Worm (Caenorhabditis elegans) whole organism, L1 larva: ENCODE data around the gene uda-1.

Source experiments
- Y116A8C.19 ChIP-seq: sonication (generic microtip); optimal IDR thresholded peaks from 2 replicates; lab custom pipeline; 2016; ENCODE audit warnings: missing compliant biosample characterization, missing genetic modification characterization, borderline replicate concordance
- ama-1 ChIP-seq: fragments of 150-350 bp; optimal IDR thresholded peaks from 2 replicates; lab custom pipeline; 2014
- blmp-1 ChIP-seq: fragments of 150-350 bp; optimal IDR thresholded peaks from 2 replicates; lab custom pipeline; 2014; ENCODE audit warnings: missing biosample characterization, missing genetic modification characterization
- ceh-63 ChIP-seq: fragments of 200-800 bp; sonication (Bioruptor generic); optimal IDR thresholded peaks from 2 replicates; lab custom pipeline; 2018; ENCODE audit warnings: mild to moderate bottlenecking, missing genetic modification characterization, missing compliant biosample characterization
- ceh-82 ChIP-seq, 3 experiments: fragments of 150-350 bp in 1 of 3; sonication (generic microtip) in 2 of 3; optimal IDR thresholded peaks; 2 replicates each; lab custom pipeline; 2014 to 2017; ENCODE audit warnings: missing biosample characterization in 3 of 3, missing genetic modification characterization in 3 of 3
- dpl-1 ChIP-seq, 3 experiments: fragments of 150-350 bp in 2 of 3; sonication (generic microtip) in 1 of 3; optimal IDR thresholded peaks; 2 replicates each; lab custom pipeline; 2014 to 2017; ENCODE audit warnings: missing biosample characterization in 3 of 3, missing genetic modification characterization in 3 of 3, missing genetic modification reagents in 3 of 3
- dsc-1 ChIP-seq: sonication (generic microtip); optimal IDR thresholded peaks from 2 replicates; lab custom pipeline; 2016; ENCODE audit warnings: mild to moderate bottlenecking, missing genetic modification characterization, missing compliant biosample characterization
- efl-1 ChIP-seq, 4 experiments: fragments of 150-350 bp; optimal IDR thresholded peaks in 3 of 4; peaks in 1 of 4; 1 replicate in 1 of 4; 2 replicates in 3 of 4; lab custom pipeline; 2014; ENCODE audit warnings: missing biosample characterization in 2 of 4, missing genetic modification characterization in 2 of 4, missing genetic modification reagents in 2 of 4
- efl-3 ChIP-seq: fragments of 200-800 bp; sonication (Bioruptor generic); optimal IDR thresholded peaks from 2 replicates; lab custom pipeline; 2018; ENCODE audit warnings: mild to moderate bottlenecking, missing genetic modification characterization, missing compliant biosample characterization
- egl-13 ChIP-seq: sonication (generic microtip); optimal IDR thresholded peaks from 2 replicates; lab custom pipeline; 2016; ENCODE audit warnings: missing genotype, missing genetic modification reagents, missing genetic modification characterization, missing compliant biosample characterization
- ets-5 ChIP-seq: fragments of 200-800 bp; sonication (Bioruptor generic); IDR thresholded peaks from 2 replicates; pipeline ENCODE4 v1.3.6; 2022; ENCODE audit warnings: missing genetic modification characterization, missing compliant biosample characterization
- fkh-10 ChIP-seq: sonication (generic microtip); optimal IDR thresholded peaks from 2 replicates; lab custom pipeline; 2017; ENCODE audit warnings: missing biosample characterization, missing genetic modification reagents, missing genetic modification characterization
- grh-1 ChIP-seq: fragments of 200-800 bp; sonication (Bioruptor generic); IDR thresholded peaks from 2 replicates; pipeline ENCODE4 v1.3.6; 2022; ENCODE audit warnings: missing genetic modification reagents, missing genetic modification characterization, missing compliant biosample characterization
- irx-1 ChIP-seq: sonication (generic microtip); optimal IDR thresholded peaks from 2 replicates; lab custom pipeline; 2016; ENCODE audit warnings: missing genetic modification characterization, missing compliant biosample characterization
- isw-1 ChIP-seq: fragments of 200-800 bp; sonication (Bioruptor generic); IDR thresholded peaks from 2 replicates; pipeline ENCODE4 v1.3.6; 2022; ENCODE audit warnings: missing genetic modification characterization, missing compliant biosample characterization
- jun-1 ChIP-seq: fragments of 150-350 bp; optimal IDR thresholded peaks from 2 replicates; lab custom pipeline; 2014; ENCODE audit warnings: missing biosample characterization, missing genetic modification reagents, missing genetic modification characterization
- lin-14 ChIP-seq: fragments of 200-800 bp; sonication (Bioruptor generic); optimal IDR thresholded peaks from 2 replicates; lab custom pipeline; 2018; ENCODE audit warnings: mild to moderate bottlenecking, missing genetic modification characterization, moderate library complexity, missing compliant biosample characterization
- lin-35 ChIP-seq, 2 experiments: fragments of 150-350 bp; optimal IDR thresholded peaks; 2 replicates each; lab custom pipeline; 2014; ENCODE audit warnings: missing biosample characterization in 2 of 2, missing genetic modification characterization in 2 of 2, missing genetic modification reagents in 2 of 2
- lin-39 ChIP-seq: fragments of 150-350 bp; optimal IDR thresholded peaks from 2 replicates; lab custom pipeline; 2014; ENCODE audit warnings: missing biosample characterization, missing genetic modification reagents, missing genetic modification characterization
- lsy-2 ChIP-seq, 2 experiments: fragments of 150-350 bp; optimal IDR thresholded peaks; 2 replicates each; lab custom pipeline; 2014; ENCODE audit warnings: missing biosample characterization in 2 of 2, missing genetic modification characterization in 2 of 2
- mep-1 ChIP-seq: fragments of 150-350 bp; optimal IDR thresholded peaks from 2 replicates; lab custom pipeline; 2014; ENCODE audit warnings: missing biosample characterization, missing genetic modification characterization
- nhr-11 ChIP-seq: fragments of 150-350 bp; optimal IDR thresholded peaks from 2 replicates; lab custom pipeline; 2014; ENCODE audit warnings: missing biosample characterization, missing genetic modification characterization
- nhr-12 ChIP-seq: sonication (generic microtip); optimal IDR thresholded peaks from 2 replicates; lab custom pipeline; 2017; ENCODE audit warnings: missing biosample characterization, missing genetic modification characterization
- nhr-19 ChIP-seq: fragments of 200-800 bp; sonication (Bioruptor generic); conservative IDR thresholded peaks from 2 replicates; pipeline ENCODE4 v1.3.6; 2022; ENCODE audit warnings: missing genetic modification characterization, missing compliant biosample characterization
- nhr-20 ChIP-seq: sonication (generic microtip); optimal IDR thresholded peaks from 2 replicates; lab custom pipeline; 2016; ENCODE audit warnings: mild to moderate bottlenecking, missing genetic modification characterization, missing compliant biosample characterization
- nhr-28 ChIP-seq: fragments of 150-350 bp; optimal IDR thresholded peaks from 2 replicates; lab custom pipeline; 2014; ENCODE audit warnings: missing biosample characterization, missing genetic modification characterization
- nhr-71 ChIP-seq: sonication (generic microtip); optimal IDR thresholded peaks from 2 replicates; lab custom pipeline; 2016; ENCODE audit warnings: mild to moderate bottlenecking, missing genetic modification characterization, moderate library complexity, missing compliant biosample characterization
- nhr-77 ChIP-seq: fragments of 150-350 bp; optimal IDR thresholded peaks from 2 replicates; lab custom pipeline; 2014; ENCODE audit warnings: missing biosample characterization, missing genetic modification characterization
- nhr-84 ChIP-seq: sonication (generic microtip); optimal IDR thresholded peaks from 2 replicates; lab custom pipeline; 2017; ENCODE audit warnings: missing biosample characterization, missing genetic modification characterization
- nhr-85 ChIP-seq: sonication (generic microtip); peaks from one replicate; lab custom pipeline; 2016; ENCODE audit warnings: missing genetic modification characterization, inconsistent platforms, missing compliant biosample characterization
- nhr-90 ChIP-seq: sonication (generic microtip); optimal IDR thresholded peaks from 2 replicates; lab custom pipeline; 2016; ENCODE audit warnings: mild to moderate bottlenecking, missing genetic modification characterization, missing compliant biosample characterization; ENCODE audit not compliant: poor library complexity
- pqm-1 ChIP-seq: sonication (generic microtip); optimal IDR thresholded peaks from 3 replicates; lab custom pipeline; 2017; ENCODE audit warnings: missing biosample characterization, missing genetic modification characterization
- rnt-1 ChIP-seq: sonication (generic microtip); optimal IDR thresholded peaks from 2 replicates; lab custom pipeline; 2016; ENCODE audit warnings: mild to moderate bottlenecking, missing genetic modification characterization, moderate library complexity, missing compliant biosample characterization
- snpc-4 ChIP-seq: fragments of 150-350 bp; optimal IDR thresholded peaks from 2 replicates; lab custom pipeline; 2014; ENCODE audit warnings: missing biosample characterization, missing genetic modification characterization
- snu-23 ChIP-seq: sonication (generic microtip); optimal IDR thresholded peaks from 2 replicates; lab custom pipeline; 2016; ENCODE audit warnings: missing genetic modification characterization, missing compliant biosample characterization
- sox-4 ChIP-seq: sonication (generic microtip); optimal IDR thresholded peaks from 2 replicates; lab custom pipeline; 2016; ENCODE audit warnings: missing genetic modification characterization, missing compliant biosample characterization
- tbx-2 ChIP-seq: sonication (generic microtip); optimal IDR thresholded peaks from 2 replicates; lab custom pipeline; 2016; ENCODE audit warnings: missing genetic modification characterization, missing compliant biosample characterization
- tlp-1 ChIP-seq: fragments of 150-350 bp; optimal IDR thresholded peaks from 2 replicates; lab custom pipeline; 2014; ENCODE audit warnings: missing biosample characterization, missing genetic modification characterization
- unc-30 ChIP-seq: sonication (generic microtip); optimal IDR thresholded peaks from 2 replicates; lab custom pipeline; 2017; ENCODE audit warnings: missing biosample characterization, missing genetic modification characterization
- unc-86 ChIP-seq: sonication (generic microtip); optimal IDR thresholded peaks from 2 replicates; lab custom pipeline; 2016; ENCODE audit warnings: missing genetic modification characterization, missing compliant biosample characterization
- xbp-1 ChIP-seq: sonication (generic microtip); optimal IDR thresholded peaks from 2 replicates; lab custom pipeline; 2016; ENCODE audit warnings: missing genetic modification characterization, missing compliant biosample characterization

Gene uda-1

DNA sequence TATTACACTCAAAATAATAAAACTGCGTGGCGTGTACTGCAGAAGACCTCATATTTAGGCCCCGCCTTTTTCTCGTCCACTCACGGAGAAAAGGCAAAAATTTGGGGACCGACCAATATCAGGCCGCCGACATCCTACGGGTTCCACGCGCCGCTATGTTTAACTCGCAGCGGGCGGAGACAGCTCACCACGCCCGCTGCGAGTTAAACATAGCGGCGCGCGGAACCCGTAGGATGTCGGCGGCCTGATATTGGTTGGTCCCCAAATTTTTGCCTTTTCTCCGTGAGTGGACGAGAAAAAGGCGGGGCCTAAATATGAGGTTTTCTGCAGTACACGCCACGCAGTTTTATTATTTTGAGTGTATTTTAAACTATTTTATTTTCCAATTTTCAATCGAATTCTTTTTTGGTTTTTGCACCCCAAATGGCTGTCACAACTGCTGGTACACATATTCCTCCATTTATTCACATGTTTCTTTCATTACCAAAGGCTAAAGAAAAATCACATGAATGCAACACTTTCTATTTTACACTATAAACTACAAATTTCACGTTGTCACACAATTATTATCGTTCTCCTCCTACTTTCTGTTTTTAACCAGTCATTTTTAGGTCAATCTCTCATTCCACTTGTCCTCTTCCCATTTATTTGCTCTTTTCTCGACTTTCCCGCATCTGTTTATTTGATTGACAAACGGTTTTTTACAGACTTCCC is at the start of gene uda-1:
uda-1 (plus strand) TSS at position 708 of the 714 bp plus-strand sequence.
- peak; percentile 21 for TF ChIP-seq nhr-20 (tag; lab: Kevin White, UChicago)
- TF ChIP-seq snpc-4 (tag; lab: Kevin White, UChicago), result peak; percentile 67
- peak in 1 of 2 experiments; percentile 21 for TF ChIP-seq lin-35 (GFP tag; optimal IDR thresholded peaks at IDR 0.05; lab: Kevin White, UChicago)
- peak; percentile 9 for TF ChIP-seq nhr-85 (tag; lab: Kevin White, UChicago)
- peak; percentile 21 for TF ChIP-seq blmp-1 (tag; lab: Kevin White, UChicago)

- TF ChIP-seq efl-1 (optimal IDR thresholded peaks at IDR 0.05; lab: Kevin White, UChicago), result no peak
- peak in 1 of 2 experiments; percentile 25 for TF ChIP-seq efl-1 (GFP tag; optimal IDR thresholded peaks at IDR 0.05 in 1 of 2; lab: Kevin White, UChicago)
- TF ChIP-seq pqm-1 (tag; lab: Kevin White, UChicago), result no peak
Observed at ce11 chrV:9958231-9958630, 46.3 kb upstream of the uda-1 start, which contains the start of gene anmt-3. Gene anmt-3, minus strand, starts transcription at chrV:9958331.

- no peak for TF ChIP-seq nhr-28 (tag; lab: Kevin White, UChicago)
- peak; percentile 77 for TF ChIP-seq nhr-71
- TF ChIP-seq jun-1, result no peak
- peak; percentile 72 for TF ChIP-seq rnt-1 (tag; lab: Kevin White, UChicago)
- TF ChIP-seq xbp-1 (tag; lab: Kevin White, UChicago), result peak; percentile 2
- TF ChIP-seq nhr-77 (tag; lab: Kevin White, UChicago), result peak; percentile 8
- no peak for TF ChIP-seq nhr-90 (tag; lab: Kevin White, UChicago)
- peak; percentile 24 to 48 for TF ChIP-seq lsy-2 (tag; optimal IDR thresholded peaks at IDR 0.05; lab: Kevin White, UChicago)
- no peak for TF ChIP-seq sox-4
- TF ChIP-seq grh-1, result no peak
- peak in 1 of 2 experiments; percentile 19 for TF ChIP-seq efl-1 (optimal IDR thresholded peaks at IDR 0.05; lab: Kevin White, UChicago)
- TF ChIP-seq efl-1 (GFP tag; optimal IDR thresholded peaks at IDR 0.05 in 1 of 2; lab: Kevin White, UChicago), result no peak
- TF ChIP-seq lin-35 (GFP tag; optimal IDR thresholded peaks at IDR 0.05; lab: Kevin White, UChicago), result no peak
- TF ChIP-seq tbx-2 (tag; lab: Kevin White, UChicago), result peak; percentile 56
- TF ChIP-seq ceh-63 (GFP tag; lab: Kevin White, UChicago), result no peak
- peak; percentile 29 for TF ChIP-seq mep-1 (tag; lab: Kevin White, UChicago)
- no peak for TF ChIP-seq lin-39 (tag; lab: Kevin White, UChicago)
- TF ChIP-seq nhr-19 (GFP tag; lab: Robert Waterston, UW), result peak; percentile 46
- no peak for TF ChIP-seq ets-5 (GFP tag; lab: Robert Waterston, UW)
- TF ChIP-seq ama-1 (lab: Kevin White, UChicago), result no peak
- peak; percentile 50 for TF ChIP-seq snu-23 (GFP tag; lab: Kevin White, UChicago)
- TF ChIP-seq dsc-1 (tag; lab: Kevin White, UChicago), result peak; percentile 36
- TF ChIP-seq lin-14 (GFP tag; lab: Kevin White, UChicago), result peak; percentile 75
- TF ChIP-seq nhr-20 (tag; lab: Kevin White, UChicago), result peak; percentile 49
- TF ChIP-seq egl-13 (tag; lab: Kevin White, UChicago), result no peak
Observed at ce11 chrV:9958654-9959053, 45.9 kb upstream of the uda-1 start.

DNA sequence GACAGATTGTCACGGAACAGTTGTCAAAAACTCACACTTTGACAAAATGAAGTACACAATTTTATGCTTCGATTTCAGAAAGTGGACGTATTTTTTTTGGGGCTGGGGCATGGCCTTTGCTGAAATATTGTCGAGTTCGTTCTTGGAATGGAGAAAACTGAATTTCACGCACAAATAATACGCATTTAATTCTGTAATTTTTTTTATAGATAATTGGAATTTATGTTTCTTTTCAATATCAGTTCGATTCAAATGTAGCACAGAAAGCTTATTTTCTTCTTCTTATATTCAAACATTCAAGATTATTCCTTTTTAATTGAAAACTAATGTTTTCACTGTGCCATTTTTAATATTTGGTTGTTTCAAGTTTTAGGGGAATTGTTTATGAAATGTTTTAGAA is 44.2 kb upstream of the uda-1 start, which contains the start of gene T07C12.10:
T07C12.10 (minus strand) TSS at position 101 of the 400 bp plus-strand sequence.
- TF ChIP-seq efl-1 (optimal IDR thresholded peaks at IDR 0.05; lab: Kevin White, UChicago) (no peak), efl-1 (GFP tag; optimal IDR thresholded peaks at IDR 0.05 in 1 of 2; lab: Kevin White, UChicago) (no peak), ceh-82 (tag; optimal IDR thresholded peaks at IDR 0.05; lab: Kevin White, UChicago) (no peak), irx-1 (tag; lab: Kevin White, UChicago) (no peak), fkh-10 (GFP tag; lab: Kevin White, UChicago) (no peak), dpl-1 (GFP tag; optimal IDR thresholded peaks at IDR 0.05; lab: Kevin White, UChicago) (no peak), unc-86 (tag; lab: Kevin White, UChicago) (no peak), sox-4 (no peak), unc-30 (tag; lab: Kevin White, UChicago) (no peak), tlp-1 (no peak), nhr-12 (tag; lab: Kevin White, UChicago) (no peak), nhr-84 (tag; lab: Kevin White, UChicago) (no peak), isw-1 (GFP tag; lab: Robert Waterston, UW) (no peak), Y116A8C.19 (no peak), nhr-77 (tag; lab: Kevin White, UChicago) (no peak), efl-3 (GFP tag; lab: Kevin White, UChicago) (no peak), nhr-11 (tag; lab: Kevin White, UChicago) (no peak)
